Fruit fly (Drosophila melanogaster): ENCODE results near the gene CG14711.

Gene CG14711

dm6 chr3R:11673955-11674663 is 51.0 kb downstream of the CG14711 start, which contains the start of gene CG14715 (continued):
- TF ChIP-seq zf30C (GFP tag; optimal IDR thresholded peaks at IDR 0.05) (no peak), Spps (tag; optimal IDR thresholded peaks at IDR 0.05) (no peak), CG12769 (tag; optimal IDR thresholded peaks at IDR 0.05) (no peak), HmgZ (tag; optimal IDR thresholded peaks at IDR 0.05) (peak; percentile 67), CG7357 (GFP tag; IDR thresholded peaks at IDR 0.05) (peak; percentile 98), Lim3 (GFP tag; IDR thresholded peaks at IDR 0.05) (no peak), dan (GFP tag; IDR thresholded peaks at IDR 0.05) (no peak), MESR4 (GFP tag; optimal IDR thresholded peaks at IDR 0.05) (peak; percentile 49), CG15479 (GFP tag; optimal IDR thresholded peaks at IDR 0.05) (no peak), CG10543 (GFP tag; optimal IDR thresholded peaks at IDR 0.05) (no peak), HmgD (GFP tag; optimal IDR thresholded peaks at IDR 0.05) (peak; percentile 32), CG8944 (GFP tag; optimal IDR thresholded peaks at IDR 0.05) (peak; percentile 35), Hr39 (optimal IDR thresholded peaks at IDR 0.05) (no peak), Fer3 (tag; optimal IDR thresholded peaks at IDR 0.05) (peak; percentile 3), H2.0 (GFP tag; IDR thresholded peaks at IDR 0.05) (peak; percentile 47; the same call in 1 of the 2 replicates), ap (GFP tag; IDR thresholded peaks at IDR 0.05) (no peak), CG17568 (GFP tag; optimal IDR thresholded peaks at IDR 0.05) (no peak), HLH4C (GFP tag; IDR thresholded peaks at IDR 0.05; ENCODE audit: partially characterized antibody) (no peak), hbn (GFP tag; IDR thresholded peaks at IDR 0.05; ENCODE audit: partially characterized antibody) (peak; percentile 37; the same call in 1 of the 2 replicates), Sry-β (GFP tag; optimal IDR thresholded peaks at IDR 0.05) (no peak), Med (GFP tag) (peak; percentile 55), CG6654 (GFP tag; optimal IDR thresholded peaks at IDR 0.05) (no peak), CoRest (tag; optimal IDR thresholded peaks at IDR 0.05) (peak; percentile 60), CG2678 (tag; optimal IDR thresholded peaks at IDR 0.05) (peak; percentile 42), NC2β (GFP tag; optimal IDR thresholded peaks at IDR 0.05) (peak; percentile 47), fd64A (GFP tag; optimal IDR thresholded peaks at IDR 0.05) (no peak), en (GFP tag; optimal IDR thresholded peaks at IDR 0.05) (no peak), dm (GFP tag; optimal IDR thresholded peaks at IDR 0.05) (peak; percentile 62), sens (GFP tag) (peak; percentile 87), stwl (tag; optimal IDR thresholded peaks at IDR 0.05) (peak; percentile 69), ara (GFP tag; IDR thresholded peaks at IDR 0.05) (no peak), kah (GFP tag; optimal IDR thresholded peaks at IDR 0.05) (no peak), salm (tag; optimal IDR thresholded peaks at IDR 0.05) (no peak), br (optimal IDR thresholded peaks at IDR 0.05) (no peak), CG13287 (GFP tag; IDR thresholded peaks at IDR 0.05; ENCODE audit: partially characterized antibody) (peak; percentile 72), onecut (GFP tag; IDR thresholded peaks at IDR 0.05) (no peak), crc (GFP tag; optimal IDR thresholded peaks at IDR 0.05) (no peak), Eip74EF (GFP tag; optimal IDR thresholded peaks at IDR 0.05) (no peak), CG7271 (tag; optimal IDR thresholded peaks at IDR 0.05) (no peak), CG4404 (GFP tag; IDR thresholded peaks at IDR 0.05) (no peak), tio (GFP tag; optimal IDR thresholded peaks at IDR 0.05) (no peak), Ada2b (GFP tag; IDR thresholded peaks at IDR 0.05) (no peak), B-H2 (GFP tag; optimal IDR thresholded peaks at IDR 0.05) (no peak), CG8290 (GFP tag; optimal IDR thresholded peaks at IDR 0.05) (peak; percentile 46), CG8290 (tag; optimal IDR thresholded peaks at IDR 0.05) (no peak), Aef1 (GFP tag; IDR thresholded peaks at IDR 0.05) (no peak), pita (GFP tag; optimal IDR thresholded peaks at IDR 0.05) (no peak), mirr (GFP tag; optimal IDR thresholded peaks at IDR 0.05) (no peak), Pdp1 (GFP tag; optimal IDR thresholded peaks at IDR 0.05) (peak; percentile 34 to 63), pan (optimal IDR thresholded peaks at IDR 0.05) (no peak), pan (GFP tag; optimal IDR thresholded peaks at IDR 0.05 in 1 of 2, IDR thresholded peaks at IDR 0.05 in 1 of 2) (peak in 1 of 2 experiments; percentile 58)

All from whole organism, embryonic.